Worm (Caenorhabditis elegans) whole organism, young adult: Measurements from ENCODE around the gene T28A11.13.

Experiments
- B0019.2 ChIP-seq: fragments of 200-800 bp; sonication (Bioruptor generic); conservative IDR thresholded peaks from 2 replicates; pipeline ENCODE4 v1.3.6; 2022; ENCODE audit warnings: missing genetic modification reagents, missing genetic modification characterization, missing compliant biosample characterization
- F33H1.4 ChIP-seq: fragments of 200-800 bp; sonication (Bioruptor generic); IDR thresholded peaks from 2 replicates; pipeline ENCODE4 v1.3.6; 2022; ENCODE audit warnings: missing genetic modification reagents, missing genetic modification characterization, missing compliant biosample characterization
- Y53G8AR.9 ChIP-seq: fragments of 200-800 bp; sonication (Bioruptor generic); conservative IDR thresholded peaks from 2 replicates; pipeline ENCODE4 v1.3.6; 2022; ENCODE audit warnings: missing genetic modification reagents, missing genetic modification characterization, missing compliant biosample characterization
- ama-1 ChIP-seq, 3 experiments: fragments of 150-350 bp in 1 of 3; sonication (generic microtip) in 2 of 3; optimal IDR thresholded peaks; 2 replicates each; lab custom pipeline; 2014 to 2018; ENCODE audit warnings: missing biosample characterization in 2 of 3, missing genetic modification characterization in 2 of 3, missing genetic modification reagents in 2 of 3
- attf-5 ChIP-seq: fragments of 200-800 bp; sonication (Bioruptor generic); optimal IDR thresholded peaks from 2 replicates; lab custom pipeline; 2018; ENCODE audit warnings: mild to moderate bottlenecking, missing genetic modification characterization, missing compliant biosample characterization
- efl-1 ChIP-seq: fragments of 150-350 bp; optimal IDR thresholded peaks from 2 replicates; lab custom pipeline; 2014; ENCODE audit warnings: missing biosample characterization, missing genetic modification reagents, missing genetic modification characterization
- egl-18 ChIP-seq: fragments of 200-800 bp; sonication (Bioruptor generic); IDR thresholded peaks from 2 replicates; pipeline ENCODE4 v1.3.6; 2022; ENCODE audit warnings: missing genetic modification reagents, missing genetic modification characterization, missing compliant biosample characterization
- nhr-90 ChIP-seq: sonication (generic microtip); optimal IDR thresholded peaks from 2 replicates; lab custom pipeline; 2016; ENCODE audit warnings: missing genotype, mild to moderate bottlenecking, missing genetic modification characterization, missing compliant biosample characterization
- rcor-1 ChIP-seq: fragments of 200-800 bp; sonication (Bioruptor generic); IDR thresholded peaks from 2 replicates; pipeline ENCODE4 v1.3.6; 2022; ENCODE audit warnings: missing genetic modification reagents, missing genetic modification characterization, missing compliant biosample characterization
- sea-2 ChIP-seq: fragments of 200-800 bp; sonication (Bioruptor generic); IDR thresholded peaks from 2 replicates; pipeline ENCODE4 v1.3.6; 2022; ENCODE audit warnings: missing genetic modification characterization, missing compliant biosample characterization
- unc-130 ChIP-seq: sonication (generic microtip); optimal IDR thresholded peaks from 2 replicates; lab custom pipeline; 2016; ENCODE audit warnings: missing genetic modification reagents, missing genetic modification characterization, missing compliant biosample characterization
- ztf-28 ChIP-seq: fragments of 200-800 bp; sonication (Bioruptor generic); IDR thresholded peaks from 2 replicates; pipeline ENCODE4 v1.3.6; 2022; ENCODE audit warnings: missing genetic modification reagents, missing genetic modification characterization, missing compliant biosample characterization

- TF ChIP-seq F33H1.4 (GFP tag; lab: Robert Waterston, UW): no peak
- no peak for TF ChIP-seq nhr-90
- TF ChIP-seq Y53G8AR.9 (GFP tag; lab: Robert Waterston, UW): no peak
- TF ChIP-seq rcor-1 (GFP tag; lab: Robert Waterston, UW): no peak
- TF ChIP-seq egl-18 (GFP tag; lab: Robert Waterston, UW): no peak
- TF ChIP-seq sea-2 (GFP tag; lab: Robert Waterston, UW): no peak
- TF ChIP-seq attf-5 (GFP tag; lab: Kevin White, UChicago): no peak
- TF ChIP-seq B0019.2 (GFP tag; lab: Robert Waterston, UW): no peak
- no peak for TF ChIP-seq ztf-28 (GFP tag; lab: Robert Waterston, UW)
- TF ChIP-seq efl-1 (GFP tag; lab: Kevin White, UChicago): no peak
- no peak for TF ChIP-seq unc-130 (GFP tag; lab: Kevin White, UChicago)
- no peak for TF ChIP-seq ama-1 (optimal IDR thresholded peaks at IDR 0.05; lab: Kevin White, UChicago)
- TF ChIP-seq ama-1 (GFP tag; optimal IDR thresholded peaks at IDR 0.05; lab: Kevin White, UChicago): no peak
These were observed 8.9 kb downstream of the T28A11.13 start, which contains the start of gene srj-11 for ce11 chrV:3241175-3241574.
